Worm (Caenorhabditis elegans): ENCODE measurements around the gene pyc-1.

DNA sequence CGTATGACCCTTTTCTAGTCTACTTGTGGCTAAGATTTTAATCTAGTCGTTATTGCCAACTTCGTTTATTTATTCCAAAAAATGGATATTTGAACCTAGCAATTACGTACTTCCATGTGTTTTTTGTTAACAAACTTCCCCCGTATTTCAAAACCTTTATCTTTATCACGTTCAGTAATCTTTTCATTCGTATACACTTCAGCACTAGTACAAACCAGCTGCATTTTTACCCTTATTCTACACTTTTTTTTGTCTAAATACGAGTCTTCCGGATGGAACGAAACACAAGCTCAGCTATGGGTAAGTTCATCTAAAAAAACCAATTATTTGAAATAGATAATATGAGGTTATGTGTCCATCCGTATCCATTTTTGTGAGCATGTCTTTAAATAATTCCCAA, 32.9 kb downstream of the pyc-1 start, which contains the start of gene D2023.1:
- no peak for TF ChIP-seq W03F9.2 (tag; optimal IDR thresholded peaks at IDR 0.05)
- TF ChIP-seq him-1 (tag; optimal IDR thresholded peaks at IDR 0.05) = no peak
- TF ChIP-seq dao-5 (tag; optimal IDR thresholded peaks at IDR 0.05) = no peak
